Worm (Caenorhabditis elegans): ENCODE data around the gene ZK632.9.

ZK632.9 gene

ce11 chrIII:9871032-9871431 is 45.8 kb upstream of the ZK632.9 start, which contains the start of gene ZK757.1:
TSS of gene ZK757.1 (minus strand) at chrIII:9871132.
- TF ChIP-seq akir-1 (GFP tag; optimal IDR thresholded peaks at IDR 0.05): no peak
- TF ChIP-seq cebp-1 (GFP tag; IDR thresholded peaks at IDR 0.05): no peak
- TF ChIP-seq cebp-1 (tag; optimal IDR thresholded peaks at IDR 0.05): no peak
- no peak for TF ChIP-seq nhr-27 (tag; optimal IDR thresholded peaks at IDR 0.05)
- no peak for TF ChIP-seq F23B12.7 (tag; optimal IDR thresholded peaks at IDR 0.05; ENCODE audit: insufficient read depth)
- TF ChIP-seq bed-1 (GFP tag; IDR thresholded peaks at IDR 0.05): no peak
- TF ChIP-seq K11D2.4 (GFP tag; IDR thresholded peaks at IDR 0.05): no peak
- no peak for TF ChIP-seq gei-17 (GFP tag; optimal IDR thresholded peaks at IDR 0.05)
- TF ChIP-seq lin-54 (GFP tag; optimal IDR thresholded peaks at IDR 0.05): no peak
- TF ChIP-seq zfh-2 (GFP tag; conservative IDR thresholded peaks at IDR 0.05): no peak
- no peak for TF ChIP-seq egrh-3 (GFP tag; IDR thresholded peaks at IDR 0.05)
- no peak for TF ChIP-seq zim-3 (tag; optimal IDR thresholded peaks at IDR 0.05)
- TF ChIP-seq tbx-9 (tag; optimal IDR thresholded peaks at IDR 0.05; ENCODE audit: borderline replicate concordance): no peak
- TF ChIP-seq aptf-2 (GFP tag; conservative IDR thresholded peaks at IDR 0.05): no peak
- no peak for TF ChIP-seq F10E7.11 (tag; optimal IDR thresholded peaks at IDR 0.05)
- TF ChIP-seq cebp-2 (GFP tag; IDR thresholded peaks at IDR 0.05): no peak
- no peak for TF ChIP-seq lin-26 (GFP tag; IDR thresholded peaks at IDR 0.05)

ce11 chrIII:9867780-9868503 is 42.7 kb upstream of the ZK632.9 start, which contains the start of gene dhhc-4:
TSS of gene dhhc-4 (minus strand) at chrIII:9867792.
- TF ChIP-seq madf-3 (GFP tag; IDR thresholded peaks at IDR 0.05) (0 out of 2 replicates have a peak, but pooled peaks have one; percentile 40), F33H1.4 (GFP tag; IDR thresholded peaks at IDR 0.05) (peak; percentile 53), attf-5 (GFP tag; optimal IDR thresholded peaks at IDR 0.05) (no peak), B0336.3 (GFP tag; IDR thresholded peaks at IDR 0.05) (no peak), die-1 (tag; optimal IDR thresholded peaks at IDR 0.05) (no peak), madf-6 (GFP tag; IDR thresholded peaks at IDR 0.05) (no peak), K11D2.4 (GFP tag; IDR thresholded peaks at IDR 0.05) (peak; percentile 58; the same call in 1 of the 2 replicates), cebp-2 (GFP tag; IDR thresholded peaks at IDR 0.05) (no peak), pbrm-1 (GFP tag; IDR thresholded peaks at IDR 0.05) (no peak), madf-10 (tag; optimal IDR thresholded peaks at IDR 0.05) (peak; percentile 62), lag-1 (GFP tag; IDR thresholded peaks at IDR 0.05) (no peak), hlh-12 (tag; optimal IDR thresholded peaks at IDR 0.05) (no peak), dox-1 (GFP tag; IDR thresholded peaks at IDR 0.05) (no peak), nfya-1 (tag; optimal IDR thresholded peaks at IDR 0.05; ENCODE audit: borderline replicate concordance, insufficient read depth) (no peak), tbx-9 (tag; optimal IDR thresholded peaks at IDR 0.05; ENCODE audit: borderline replicate concordance) (no peak), D2030.7 (GFP tag; IDR thresholded peaks at IDR 0.05) (no peak), K12H6.12 (tag; optimal IDR thresholded peaks at IDR 0.05) (peak; percentile 42), let-526 (GFP tag; IDR thresholded peaks at IDR 0.05) (no peak), C17E4.6 (GFP tag; IDR thresholded peaks at IDR 0.05) (no peak), ceh-27 (GFP tag; optimal IDR thresholded peaks at IDR 0.05) (peak; percentile 82), nhr-80 (tag; optimal IDR thresholded peaks at IDR 0.05) (no peak), ccch-3 (GFP tag; optimal IDR thresholded peaks at IDR 0.05) (peak; percentile 45), dpff-1 (tag; optimal IDR thresholded peaks at IDR 0.05) (no peak), egrh-3 (GFP tag; IDR thresholded peaks at IDR 0.05) (no peak), ekl-4 (GFP tag; IDR thresholded peaks at IDR 0.05) (no peak), hlh-26 (GFP tag; conservative IDR thresholded peaks at IDR 0.05) (no peak), akir-1 (GFP tag; optimal IDR thresholded peaks at IDR 0.05) (no peak), rcor-1 (GFP tag; IDR thresholded peaks at IDR 0.05) (0 out of 2 replicates have a peak, but pooled peaks have one; percentile 41), rpc-1 (optimal IDR thresholded peaks at IDR 0.05) (no peak), rpc-1 (tag; optimal IDR thresholded peaks at IDR 0.05) (no peak), F49E8.2 (tag; optimal IDR thresholded peaks at IDR 0.05; ENCODE audit: insufficient read depth) (no peak), lsl-1 (GFP tag; optimal IDR thresholded peaks at IDR 0.05) (peak; percentile 45), F57A8.1 (GFP tag; optimal IDR thresholded peaks at IDR 0.05) (no peak), snpc-1.3 (tag; optimal IDR thresholded peaks at IDR 0.05; ENCODE audit: insufficient read depth) (no peak)

Measured in whole organism, young adult.